Worm (Caenorhabditis elegans): ENCODE results near the gene cest-35.1.

cest-35.1 gene

DNA sequence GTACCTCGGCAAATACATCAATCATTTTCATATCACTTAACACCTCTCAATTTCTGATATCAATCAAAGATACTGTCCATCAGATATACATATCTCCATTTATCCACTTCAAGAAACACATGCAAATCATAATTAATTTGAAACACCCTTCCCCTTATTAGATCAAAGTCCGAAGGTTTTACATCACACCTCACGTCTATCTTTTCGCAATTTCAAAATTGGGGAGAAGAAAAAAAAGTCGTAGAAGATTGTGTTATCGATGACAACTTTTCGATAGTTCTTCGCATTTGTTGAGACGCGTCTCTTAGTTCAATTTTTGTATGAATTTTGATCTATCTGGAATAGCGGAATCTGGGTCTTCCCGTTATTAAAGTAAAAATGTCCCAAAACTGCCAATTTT lies 30.3 kb upstream of the cest-35.1 start:
- no peak for TF ChIP-seq nhr-21 (tag; optimal IDR thresholded peaks at IDR 0.05)
- TF ChIP-seq sma-9 (GFP tag; optimal IDR thresholded peaks at IDR 0.05): peak; percentile 65
- TF ChIP-seq sma-9 (tag; optimal IDR thresholded peaks at IDR 0.05): no peak
- TF ChIP-seq C34F6.9 (tag; optimal IDR thresholded peaks at IDR 0.05): no peak
- peak; percentile 44 for TF ChIP-seq fos-1 (tag; optimal IDR thresholded peaks at IDR 0.05)

ce11 chrV:5272619-5273074 lies 29.7 kb upstream of the cest-35.1 start:
- TF ChIP-seq unc-55 (GFP tag; optimal IDR thresholded peaks at IDR 0.05) (no peak), nhr-129 (tag; optimal IDR thresholded peaks at IDR 0.05) (peak; percentile 74), lin-13 (GFP tag; optimal IDR thresholded peaks at IDR 0.05) (no peak), sma-9 (GFP tag; optimal IDR thresholded peaks at IDR 0.05) (peak; percentile 86), sma-9 (tag; optimal IDR thresholded peaks at IDR 0.05) (peak; percentile 29), nhr-237 (tag; optimal IDR thresholded peaks at IDR 0.05) (no peak), unc-39 (tag; optimal IDR thresholded peaks at IDR 0.05) (no peak), mab-5 (tag; optimal IDR thresholded peaks at IDR 0.05) (no peak), nhr-23 (tag; optimal IDR thresholded peaks at IDR 0.05) (no peak), gmeb-1 (tag; optimal IDR thresholded peaks at IDR 0.05) (peak; percentile 28), C34F6.9 (tag; optimal IDR thresholded peaks at IDR 0.05) (no peak), skn-1 (tag; optimal IDR thresholded peaks at IDR 0.05) (peak; percentile 31), sem-4 (tag; optimal IDR thresholded peaks at IDR 0.05) (no peak), zag-1 (tag; optimal IDR thresholded peaks at IDR 0.05) (no peak), sma-3 (GFP tag; optimal IDR thresholded peaks at IDR 0.05) (peak; percentile 26), ceh-82 (tag; optimal IDR thresholded peaks at IDR 0.05) (no peak), F13H6.1 (tag; optimal IDR thresholded peaks at IDR 0.05) (peak; percentile 16), lsy-2 (tag; optimal IDR thresholded peaks at IDR 0.05) (peak in 1 of 2 experiments; percentile 9), elt-1 (tag; optimal IDR thresholded peaks at IDR 0.05) (no peak), ZK546.5 (tag; optimal IDR thresholded peaks at IDR 0.05) (no peak), egl-27 (tag; optimal IDR thresholded peaks at IDR 0.05) (no peak), nhr-10 (tag; optimal IDR thresholded peaks at IDR 0.05) (no peak), nhr-21 (tag; optimal IDR thresholded peaks at IDR 0.05) (peak; percentile 28)

DNA sequence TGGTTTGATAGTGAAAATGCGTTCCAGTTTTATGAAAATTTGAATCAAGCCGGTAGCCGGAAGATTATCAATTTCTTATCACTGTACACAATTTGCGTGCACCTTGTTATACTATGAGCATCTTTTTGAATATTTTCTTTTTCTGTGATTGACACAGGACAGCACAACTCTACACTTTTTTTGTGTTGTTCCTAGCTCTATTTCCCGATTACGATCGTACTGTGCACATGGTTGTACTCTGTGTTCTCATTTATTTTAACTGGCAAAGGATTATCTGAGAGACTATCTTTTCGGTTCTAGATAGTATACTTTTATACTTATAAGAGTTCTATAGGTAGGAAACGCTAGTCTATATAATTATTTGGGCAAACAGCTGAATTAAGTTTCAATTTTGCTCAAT lies 29.1 kb upstream of the cest-35.1 start:
- TF ChIP-seq skn-1 (tag; optimal IDR thresholded peaks at IDR 0.05) (no peak), ZK546.5 (tag; optimal IDR thresholded peaks at IDR 0.05) (no peak), C34F6.9 (tag; optimal IDR thresholded peaks at IDR 0.05) (no peak), sma-3 (GFP tag; optimal IDR thresholded peaks at IDR 0.05) (no peak), sma-9 (GFP tag; optimal IDR thresholded peaks at IDR 0.05) (peak; percentile 6), sma-9 (tag; optimal IDR thresholded peaks at IDR 0.05) (no peak), nhr-6 (tag; optimal IDR thresholded peaks at IDR 0.05) (no peak), crh-2 (tag; optimal IDR thresholded peaks at IDR 0.05) (no peak)

- TF ChIP-seq unc-55 (GFP tag; optimal IDR thresholded peaks at IDR 0.05) (no peak), nhr-6 (tag; optimal IDR thresholded peaks at IDR 0.05) (no peak), sma-9 (GFP tag; optimal IDR thresholded peaks at IDR 0.05) (peak; percentile 99), sma-9 (tag; optimal IDR thresholded peaks at IDR 0.05) (no peak), nhr-11 (tag; optimal IDR thresholded peaks at IDR 0.05) (no peak), nhr-21 (tag; optimal IDR thresholded peaks at IDR 0.05) (peak; percentile 68), unc-39 (tag; optimal IDR thresholded peaks at IDR 0.05) (no peak), lsy-2 (tag; optimal IDR thresholded peaks at IDR 0.05) (peak in 1 of 2 experiments; percentile 58), ama-1 (optimal IDR thresholded peaks at IDR 0.05) (no peak), sma-3 (GFP tag; optimal IDR thresholded peaks at IDR 0.05) (peak; percentile 69), F13H6.1 (tag; optimal IDR thresholded peaks at IDR 0.05) (peak; percentile 95), mdl-1 (tag; optimal IDR thresholded peaks at IDR 0.05) (peak in 1 of 2 experiments; percentile 71), nhr-129 (tag; optimal IDR thresholded peaks at IDR 0.05) (peak; percentile 84), lin-11 (tag; optimal IDR thresholded peaks at IDR 0.05) (peak; percentile 27), Y55F3AM.14 (GFP tag; optimal IDR thresholded peaks at IDR 0.05) (peak; percentile 1), nhr-12 (tag; optimal IDR thresholded peaks at IDR 0.05) (no peak), ceh-82 (tag; optimal IDR thresholded peaks at IDR 0.05) (no peak), nhr-25 (tag; optimal IDR thresholded peaks at IDR 0.05) (no peak), zag-1 (tag; optimal IDR thresholded peaks at IDR 0.05) (no peak), C34F6.9 (tag; optimal IDR thresholded peaks at IDR 0.05) (peak; percentile 29), snpc-4 (tag; optimal IDR thresholded peaks at IDR 0.05) (no peak), mab-5 (tag; optimal IDR thresholded peaks at IDR 0.05) (no peak), gmeb-1 (tag; optimal IDR thresholded peaks at IDR 0.05) (peak; percentile 61), ztf-1 (GFP tag; conservative IDR thresholded peaks at IDR 0.05) (no peak), skn-1 (tag; optimal IDR thresholded peaks at IDR 0.05) (no peak), fos-1 (tag; optimal IDR thresholded peaks at IDR 0.05) (peak; percentile 30), crh-2 (tag; optimal IDR thresholded peaks at IDR 0.05) (peak; percentile 56), sem-4 (tag; optimal IDR thresholded peaks at IDR 0.05) (no peak), mbf-1 (tag; optimal IDR thresholded peaks at IDR 0.05) (no peak), blmp-1 (tag; optimal IDR thresholded peaks at IDR 0.05; ENCODE audit: insufficient read depth) (peak; percentile 17), dmd-4 (tag; optimal IDR thresholded peaks at IDR 0.05) (no peak), lin-39 (tag; optimal IDR thresholded peaks at IDR 0.05) (no peak), ztf-4 (tag; optimal IDR thresholded peaks at IDR 0.05) (no peak), ZK546.5 (tag; optimal IDR thresholded peaks at IDR 0.05) (no peak), elt-3 (tag; optimal IDR thresholded peaks at IDR 0.05) (no peak), alr-1 (tag; optimal IDR thresholded peaks at IDR 0.05) (no peak)
Measured at ce11 chrV:5271487-5271886, 28.6 kb upstream of the cest-35.1 start.
